Worm (Caenorhabditis elegans): ENCODE measurements around the gene slt-1.

ce11 chrX:14709591-14709990 lies 35.5 kb downstream of the slt-1 start:
- no peak for TF ChIP-seq him-1 (tag; optimal IDR thresholded peaks at IDR 0.05)
- no peak for TF ChIP-seq dao-5 (tag; optimal IDR thresholded peaks at IDR 0.05)
